Worm (Caenorhabditis elegans): ENCODE results near the gene mig-5.

The mig-5 gene

ce11 chrII:8218266-8218665 lies 33.4 kb upstream of the mig-5 start:
- TF ChIP-seq mab-5 (tag; optimal IDR thresholded peaks at IDR 0.05), result no peak
- TF ChIP-seq ztf-11 (tag; optimal IDR thresholded peaks at IDR 0.05), result no peak
- no peak for TF ChIP-seq ceh-82 (tag; optimal IDR thresholded peaks at IDR 0.05)
- no peak for TF ChIP-seq C34F6.9 (tag; optimal IDR thresholded peaks at IDR 0.05)
- TF ChIP-seq unc-62 (GFP tag; optimal IDR thresholded peaks at IDR 0.05), result no peak
- no peak for TF ChIP-seq gmeb-1 (tag; optimal IDR thresholded peaks at IDR 0.05)
- no peak for TF ChIP-seq fos-1 (tag; optimal IDR thresholded peaks at IDR 0.05)
- TF ChIP-seq lin-11 (tag; optimal IDR thresholded peaks at IDR 0.05), result no peak
- TF ChIP-seq nhr-237 (tag; optimal IDR thresholded peaks at IDR 0.05), result no peak
- no peak for TF ChIP-seq nhr-77 (tag; optimal IDR thresholded peaks at IDR 0.05)
- TF ChIP-seq elt-3 (tag; optimal IDR thresholded peaks at IDR 0.05), result no peak
- no peak for TF ChIP-seq unc-55 (GFP tag; optimal IDR thresholded peaks at IDR 0.05)
- TF ChIP-seq egl-27 (tag; optimal IDR thresholded peaks at IDR 0.05), result no peak
- TF ChIP-seq Y55F3AM.14 (GFP tag; optimal IDR thresholded peaks at IDR 0.05), result no peak

- TF ChIP-seq Y55F3AM.14 (GFP tag; optimal IDR thresholded peaks at IDR 0.05) (no peak), elt-3 (tag; optimal IDR thresholded peaks at IDR 0.05) (no peak), nhr-129 (tag; optimal IDR thresholded peaks at IDR 0.05) (no peak), R02D3.7 (tag; optimal IDR thresholded peaks at IDR 0.05) (no peak), sma-9 (GFP tag; optimal IDR thresholded peaks at IDR 0.05) (no peak), sma-9 (tag; optimal IDR thresholded peaks at IDR 0.05) (no peak), aly-2 (tag; optimal IDR thresholded peaks at IDR 0.05) (no peak), elt-1 (tag; optimal IDR thresholded peaks at IDR 0.05) (no peak), lsy-2 (tag; optimal IDR thresholded peaks at IDR 0.05) (no peak), mab-5 (tag; optimal IDR thresholded peaks at IDR 0.05) (no peak)
Measured at ce11 chrII:8216922-8217321, 32.1 kb upstream of the mig-5 start, which contains the start of gene ifg-1. Gene ifg-1 (plus strand): TSS chrII:8217222.

- peak; percentile 25 for TF ChIP-seq nhr-25 (tag; optimal IDR thresholded peaks at IDR 0.05)
- peak; percentile 38 for TF ChIP-seq nhr-6 (tag; optimal IDR thresholded peaks at IDR 0.05)
- TF ChIP-seq gmeb-1 (tag; optimal IDR thresholded peaks at IDR 0.05), result peak; percentile 51
- TF ChIP-seq sma-9 (GFP tag; optimal IDR thresholded peaks at IDR 0.05), result peak; percentile 49
- TF ChIP-seq sma-9 (tag; optimal IDR thresholded peaks at IDR 0.05), result no peak
- TF ChIP-seq nhr-129 (tag; optimal IDR thresholded peaks at IDR 0.05), result peak; percentile 56
- TF ChIP-seq nhr-237 (tag; optimal IDR thresholded peaks at IDR 0.05), result no peak
- no peak for TF ChIP-seq mbf-1 (tag; optimal IDR thresholded peaks at IDR 0.05)
- TF ChIP-seq unc-55 (GFP tag; optimal IDR thresholded peaks at IDR 0.05), result peak; percentile 70
- TF ChIP-seq lsy-2 (tag; optimal IDR thresholded peaks at IDR 0.05), result peak; percentile 25 to 86
- TF ChIP-seq nhr-12 (tag; optimal IDR thresholded peaks at IDR 0.05), result no peak
- TF ChIP-seq F13H6.1 (tag; optimal IDR thresholded peaks at IDR 0.05), result peak; percentile 46
- peak; percentile 84 for TF ChIP-seq C34F6.9 (tag; optimal IDR thresholded peaks at IDR 0.05)
- TF ChIP-seq crh-2 (tag; optimal IDR thresholded peaks at IDR 0.05), result peak; percentile 51
- TF ChIP-seq R02D3.7 (tag; optimal IDR thresholded peaks at IDR 0.05), result peak; percentile 75
- TF ChIP-seq sma-3 (GFP tag; optimal IDR thresholded peaks at IDR 0.05), result no peak
Measured at ce11 chrII:8216433-8216832, 31.6 kb upstream of the mig-5 start, which contains the start of gene M110.3. Gene M110.3 (minus strand): TSS chrII:8216616.

ce11 chrII:8214367-8214766 lies 29.5 kb upstream of the mig-5 start, which contains the start of gene M110.10:
Gene M110.10 (minus strand): TSS chrII:8214467.
- no peak for TF ChIP-seq R02D3.7 (tag; optimal IDR thresholded peaks at IDR 0.05)
- no peak for TF ChIP-seq gmeb-1 (tag; optimal IDR thresholded peaks at IDR 0.05)
- TF ChIP-seq alr-1 (tag; optimal IDR thresholded peaks at IDR 0.05), result no peak
- TF ChIP-seq unc-62 (GFP tag; optimal IDR thresholded peaks at IDR 0.05), result no peak
- no peak for TF ChIP-seq mbf-1 (tag; optimal IDR thresholded peaks at IDR 0.05)

DNA sequence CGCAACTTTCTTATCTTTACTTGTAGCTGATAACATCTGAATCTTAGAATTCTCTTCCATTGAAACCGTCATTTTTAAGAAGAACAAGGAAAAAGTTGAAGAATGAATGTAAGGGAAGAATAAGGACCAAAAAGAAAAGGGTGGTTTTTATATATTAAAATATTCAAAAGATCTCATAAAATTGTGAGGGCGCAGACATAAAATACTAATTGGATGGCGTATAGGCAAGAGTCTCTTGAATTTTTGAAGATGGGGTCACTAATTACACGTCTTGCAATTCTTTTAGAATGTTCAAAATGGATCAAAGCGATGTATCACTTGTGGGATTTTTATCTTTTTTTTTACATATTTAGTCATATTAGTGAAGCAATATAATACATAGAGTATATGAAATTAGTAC lies 27.9 kb upstream of the mig-5 start, which contains the start of gene twk-3:
Gene twk-3, minus strand, starts transcription at position 101 of the 400 bp plus-strand sequence.
- TF ChIP-seq nhr-6 (tag; optimal IDR thresholded peaks at IDR 0.05) (no peak), nhr-237 (tag; optimal IDR thresholded peaks at IDR 0.05) (no peak), blmp-1 (tag; optimal IDR thresholded peaks at IDR 0.05; ENCODE audit: insufficient read depth) (no peak), nhr-12 (tag; optimal IDR thresholded peaks at IDR 0.05) (no peak), nhr-21 (tag; optimal IDR thresholded peaks at IDR 0.05) (no peak), crh-2 (tag; optimal IDR thresholded peaks at IDR 0.05) (no peak), snpc-4 (tag; optimal IDR thresholded peaks at IDR 0.05) (no peak), fos-1 (tag; optimal IDR thresholded peaks at IDR 0.05) (no peak)

- TF ChIP-seq zag-1 (tag; optimal IDR thresholded peaks at IDR 0.05), result no peak
- no peak for TF ChIP-seq R02D3.7 (tag; optimal IDR thresholded peaks at IDR 0.05)
- TF ChIP-seq ceh-82 (tag; optimal IDR thresholded peaks at IDR 0.05), result no peak
- no peak for TF ChIP-seq F13H6.1 (tag; optimal IDR thresholded peaks at IDR 0.05)
- no peak for TF ChIP-seq peb-1 (tag; optimal IDR thresholded peaks at IDR 0.05)
- TF ChIP-seq ceh-16 (tag; optimal IDR thresholded peaks at IDR 0.05), result no peak
- no peak for TF ChIP-seq mbf-1 (tag; optimal IDR thresholded peaks at IDR 0.05)
- no peak for TF ChIP-seq aly-2 (tag; optimal IDR thresholded peaks at IDR 0.05)
- TF ChIP-seq Y55F3AM.14 (GFP tag; optimal IDR thresholded peaks at IDR 0.05), result no peak
- no peak for TF ChIP-seq C34F6.9 (tag; optimal IDR thresholded peaks at IDR 0.05)
- no peak for TF ChIP-seq blmp-1 (tag; optimal IDR thresholded peaks at IDR 0.05; ENCODE audit: insufficient read depth)
- no peak for TF ChIP-seq nhr-23 (tag; optimal IDR thresholded peaks at IDR 0.05)
- no peak for TF ChIP-seq unc-62 (GFP tag; optimal IDR thresholded peaks at IDR 0.05)
- no peak for TF ChIP-seq lin-11 (tag; optimal IDR thresholded peaks at IDR 0.05)
- no peak for TF ChIP-seq sma-9 (GFP tag; optimal IDR thresholded peaks at IDR 0.05)
- TF ChIP-seq sma-9 (tag; optimal IDR thresholded peaks at IDR 0.05), result no peak
- TF ChIP-seq nhr-10 (tag; optimal IDR thresholded peaks at IDR 0.05), result no peak
- no peak for TF ChIP-seq unc-55 (GFP tag; optimal IDR thresholded peaks at IDR 0.05)
- TF ChIP-seq lin-39 (tag; optimal IDR thresholded peaks at IDR 0.05), result no peak
- TF ChIP-seq dmd-4 (tag; optimal IDR thresholded peaks at IDR 0.05), result no peak
Measured at ce11 chrII:8209476-8209875, 24.7 kb upstream of the mig-5 start, which contains the start of gene M110.8. Gene M110.8 (minus strand): TSS chrII:8209576.
